Worm (Caenorhabditis elegans) whole organism, L3 larva: ENCODE measurements around the gene rbg-3.

Experiments
- R02D3.7 ChIP-seq: fragments of 150-350 bp; optimal IDR thresholded peaks from 2 replicates; lab custom pipeline; 2014; ENCODE audit warnings: missing biosample characterization, missing genetic modification characterization
- ZK546.5 ChIP-seq: sonication (generic microtip); optimal IDR thresholded peaks from 2 replicates; lab custom pipeline; 2017; ENCODE audit warnings: missing biosample characterization, missing genetic modification characterization
- aly-2 ChIP-seq: fragments of 150-350 bp; optimal IDR thresholded peaks from 2 replicates; lab custom pipeline; 2014; ENCODE audit warnings: missing biosample characterization, missing genetic modification characterization
- ama-1 ChIP-seq: fragments of 150-350 bp; optimal IDR thresholded peaks from 2 replicates; lab custom pipeline; 2018
- ceh-16 ChIP-seq: sonication (generic microtip); optimal IDR thresholded peaks from 2 replicates; lab custom pipeline; 2017; ENCODE audit warnings: missing biosample characterization, missing genetic modification characterization
- ceh-28 ChIP-seq: fragments of 150-350 bp; optimal IDR thresholded peaks from 2 replicates; lab custom pipeline; 2014; ENCODE audit warnings: missing biosample characterization, missing genetic modification reagents, missing genetic modification characterization
- ceh-82 ChIP-seq: fragments of 150-350 bp; optimal IDR thresholded peaks from 2 replicates; lab custom pipeline; 2014; ENCODE audit warnings: missing biosample characterization, missing genetic modification characterization
- ceh-9 ChIP-seq: sonication (generic microtip); optimal IDR thresholded peaks from 2 replicates; lab custom pipeline; 2018; ENCODE audit warnings: missing biosample characterization, missing genetic modification characterization
- daf-12 ChIP-seq: fragments of 150-350 bp; optimal IDR thresholded peaks from 2 replicates; lab custom pipeline; 2014; ENCODE audit warnings: missing biosample characterization, missing genetic modification reagents, missing genetic modification characterization
- egl-27 ChIP-seq: sonication (generic microtip); optimal IDR thresholded peaks from 4 replicates; lab custom pipeline; 2017; ENCODE audit warnings: missing biosample characterization, missing genetic modification reagents, missing genetic modification characterization
- egl-5 ChIP-seq: fragments of 150-350 bp; optimal IDR thresholded peaks from 2 replicates; lab custom pipeline; 2017; ENCODE audit warnings: missing biosample characterization, missing genetic modification reagents, missing genetic modification characterization, inconsistent platforms
- elt-1 ChIP-seq: fragments of 150-350 bp; optimal IDR thresholded peaks from 2 replicates; lab custom pipeline; 2014; ENCODE audit warnings: missing biosample characterization, missing genetic modification characterization
- elt-2 ChIP-seq: sonication (generic microtip); optimal IDR thresholded peaks from 2 replicates; lab custom pipeline; 2016; ENCODE audit warnings: missing genetic modification reagents, mild to moderate bottlenecking, missing genetic modification characterization, missing compliant biosample characterization
- elt-3 ChIP-seq, 3 experiments: fragments of 150-350 bp in 1 of 3; sonication (generic microtip) in 2 of 3; optimal IDR thresholded peaks; 2 replicates in 2 of 3; 4 replicates in 1 of 3; lab custom pipeline; 2014 to 2017; ENCODE audit warnings: missing biosample characterization in 3 of 3, missing genetic modification characterization in 3 of 3
- eor-1 ChIP-seq, 2 experiments: fragments of 150-350 bp; optimal IDR thresholded peaks; 2 replicates each; lab custom pipeline; 2014 to 2018; ENCODE audit warnings: missing biosample characterization in 2 of 2, missing genetic modification characterization in 2 of 2
- fkh-10 ChIP-seq: sonication (generic microtip); optimal IDR thresholded peaks from 2 replicates; lab custom pipeline; 2017; ENCODE audit warnings: missing biosample characterization, missing genetic modification reagents, missing genetic modification characterization
- fkh-2 ChIP-seq: fragments of 150-350 bp; optimal IDR thresholded peaks from 2 replicates; lab custom pipeline; 2014; ENCODE audit warnings: missing biosample characterization, missing genetic modification reagents, missing genetic modification characterization
- fos-1 ChIP-seq: fragments of 150-350 bp; optimal IDR thresholded peaks from 2 replicates; lab custom pipeline; 2014; ENCODE audit warnings: missing biosample characterization, missing genetic modification characterization
- hmg-11 ChIP-seq: sonication (generic microtip); optimal IDR thresholded peaks from 2 replicates; lab custom pipeline; 2016; ENCODE audit warnings: missing genetic modification characterization, missing compliant biosample characterization
- jun-1 ChIP-seq: fragments of 150-350 bp; optimal IDR thresholded peaks from 2 replicates; lab custom pipeline; 2014; ENCODE audit warnings: missing biosample characterization, missing genetic modification reagents, missing genetic modification characterization
- lin-15B ChIP-seq: fragments of 150-350 bp; optimal IDR thresholded peaks from 2 replicates; lab custom pipeline; 2014; ENCODE audit warnings: missing biosample characterization, missing genetic modification characterization
- lin-39 ChIP-seq: fragments of 150-350 bp; optimal IDR thresholded peaks from 2 replicates; lab custom pipeline; 2018; ENCODE audit warnings: missing biosample characterization, missing genetic modification reagents, missing genetic modification characterization
- lsy-12 ChIP-seq: sonication (generic microtip); optimal IDR thresholded peaks from 2 replicates; lab custom pipeline; 2016; ENCODE audit warnings: mild to moderate bottlenecking, missing genetic modification characterization, missing compliant biosample characterization
- mdl-1 ChIP-seq: fragments of 150-350 bp; optimal IDR thresholded peaks from 2 replicates; lab custom pipeline; 2014; ENCODE audit warnings: missing biosample characterization, missing genetic modification characterization
- mml-1 ChIP-seq: fragments of 150-350 bp; sonication (generic microtip); optimal IDR thresholded peaks from 3 replicates; lab custom pipeline; 2014; ENCODE audit warnings: missing biosample characterization, missing genetic modification characterization
- nfya-1 ChIP-seq: sonication (generic microtip); optimal IDR thresholded peaks from 2 replicates; lab custom pipeline; 2017; ENCODE audit warnings: missing genetic modification characterization, mild to moderate bottlenecking, missing compliant biosample characterization, antibody characterized with exemption, moderate library complexity; ENCODE audit not compliant: insufficient read depth
- nhr-11 ChIP-seq: fragments of 150-350 bp; optimal IDR thresholded peaks from 2 replicates; lab custom pipeline; 2014; ENCODE audit warnings: missing biosample characterization, missing genetic modification characterization
- nhr-12 ChIP-seq: fragments of 150-350 bp; optimal IDR thresholded peaks from 2 replicates; lab custom pipeline; 2014; ENCODE audit warnings: missing biosample characterization, missing genetic modification characterization
- nhr-23 ChIP-seq: fragments of 150-350 bp; optimal IDR thresholded peaks from 2 replicates; lab custom pipeline; 2014; ENCODE audit warnings: missing biosample characterization, missing genetic modification reagents, missing genetic modification characterization
- nhr-237 ChIP-seq: fragments of 150-350 bp; optimal IDR thresholded peaks from 2 replicates; lab custom pipeline; 2014; ENCODE audit warnings: missing biosample characterization, missing genetic modification characterization
- nhr-25 ChIP-seq: sonication (generic microtip); optimal IDR thresholded peaks from 2 replicates; lab custom pipeline; 2017; ENCODE audit warnings: missing biosample characterization, missing genetic modification characterization
- nhr-28 ChIP-seq: fragments of 150-350 bp; optimal IDR thresholded peaks from 2 replicates; lab custom pipeline; 2014; ENCODE audit warnings: missing biosample characterization, missing genetic modification characterization
- nhr-43 ChIP-seq: sonication (generic microtip); optimal IDR thresholded peaks from 2 replicates; lab custom pipeline; 2016; ENCODE audit warnings: mild to moderate bottlenecking, missing genetic modification characterization, missing compliant biosample characterization; ENCODE audit not compliant: poor library complexity, severe bottlenecking
- nhr-67 ChIP-seq: fragments of 150-350 bp; optimal IDR thresholded peaks from 2 replicates; lab custom pipeline; 2014; ENCODE audit warnings: missing biosample characterization, missing genetic modification characterization
- nhr-76 ChIP-seq: fragments of 150-350 bp; sonication (generic microtip); optimal IDR thresholded peaks from 5 replicates; lab custom pipeline; 2014; ENCODE audit warnings: missing biosample characterization, missing genetic modification characterization
- nhr-77 ChIP-seq: fragments of 150-350 bp; optimal IDR thresholded peaks from 2 replicates; lab custom pipeline; 2014; ENCODE audit warnings: missing biosample characterization, missing genetic modification characterization
- pha-4 ChIP-seq: fragments of 150-350 bp; optimal IDR thresholded peaks from 2 replicates; lab custom pipeline; 2014; ENCODE audit warnings: missing biosample characterization, missing genetic modification reagents, missing genetic modification characterization
- pqm-1 ChIP-seq: fragments of 150-350 bp; optimal IDR thresholded peaks from 2 replicates; lab custom pipeline; 2017; ENCODE audit warnings: missing biosample characterization, missing genetic modification characterization, inconsistent platforms
- sea-2 ChIP-seq: fragments of 150-350 bp; sonication (generic microtip); optimal IDR thresholded peaks from 4 replicates; lab custom pipeline; 2014; ENCODE audit warnings: missing biosample characterization, missing genetic modification reagents, missing genetic modification characterization
- skn-1 ChIP-seq: fragments of 150-350 bp; optimal IDR thresholded peaks from 2 replicates; lab custom pipeline; 2014; ENCODE audit warnings: missing biosample characterization, missing genetic modification characterization
- snpc-4 ChIP-seq: fragments of 150-350 bp; optimal IDR thresholded peaks from 2 replicates; lab custom pipeline; 2014; ENCODE audit warnings: missing biosample characterization, missing genetic modification characterization
- tbx-2 ChIP-seq: sonication (generic microtip); optimal IDR thresholded peaks from 2 replicates; lab custom pipeline; 2016; ENCODE audit warnings: mild to moderate bottlenecking, missing genetic modification characterization, missing compliant biosample characterization
- unc-39 ChIP-seq: sonication (generic microtip); optimal IDR thresholded peaks from 4 replicates; lab custom pipeline; 2017; ENCODE audit warnings: missing biosample characterization, missing genetic modification characterization
- unc-62 ChIP-seq: fragments of 150-350 bp; sonication (generic microtip); optimal IDR thresholded peaks from 4 replicates; lab custom pipeline; 2014; ENCODE audit warnings: missing biosample characterization, missing genetic modification reagents, missing genetic modification characterization
- zag-1 ChIP-seq: fragments of 150-350 bp; optimal IDR thresholded peaks from 2 replicates; lab custom pipeline; 2014; ENCODE audit warnings: missing biosample characterization, missing genetic modification characterization
- ztf-11 ChIP-seq: fragments of 150-350 bp; optimal IDR thresholded peaks from 2 replicates; lab custom pipeline; 2014; ENCODE audit warnings: missing biosample characterization, missing genetic modification characterization
- ztf-4 ChIP-seq: fragments of 150-350 bp; optimal IDR thresholded peaks from 2 replicates; lab custom pipeline; 2014; ENCODE audit warnings: missing biosample characterization, missing genetic modification characterization

Gene rbg-3

DNA sequence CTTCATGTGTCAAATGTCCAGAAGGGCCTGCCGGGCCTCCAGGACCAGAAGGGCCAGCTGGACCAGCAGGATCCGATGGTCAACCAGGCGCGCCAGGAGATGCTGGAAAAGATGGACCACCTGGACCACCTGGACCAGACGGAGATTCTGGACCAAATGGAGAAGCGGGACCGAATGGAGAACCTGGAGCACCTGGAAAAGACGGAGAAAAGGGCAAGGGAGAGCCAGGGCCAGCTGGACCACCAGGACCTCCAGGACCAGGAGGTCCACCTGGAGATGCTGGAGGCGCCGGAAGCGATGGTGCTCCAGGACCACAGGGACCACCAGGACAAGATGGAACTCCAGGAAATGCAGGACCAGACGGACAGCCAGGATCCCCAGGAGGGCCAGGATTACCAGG lies 5.6 kb upstream of the rbg-3 start:
- TF ChIP-seq mdl-1 (tag; lab: Kevin White, UChicago), result no peak

DNA sequence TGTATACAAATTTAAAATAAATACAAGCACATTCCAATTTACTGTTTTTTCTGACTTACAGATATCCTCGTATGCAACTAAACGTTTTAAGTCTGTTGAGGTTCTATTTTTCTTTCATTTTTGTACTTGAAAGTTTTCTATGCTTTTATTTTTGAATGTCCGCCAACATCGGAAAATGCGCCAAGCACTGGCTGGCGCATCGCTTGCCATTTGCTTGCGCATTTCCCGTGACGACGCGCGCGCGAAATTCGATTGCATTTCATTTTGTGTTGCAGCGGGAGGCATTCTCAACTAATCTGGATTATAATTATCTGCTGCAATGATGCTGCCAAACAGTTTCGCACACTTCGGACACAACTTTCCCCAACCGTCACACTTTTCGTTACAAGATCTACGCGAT lies 2.8 kb downstream of the rbg-3 start, which contains the start of gene fbxl-2:
fbxl-2 (plus strand) TSS at position 278 of the 400 bp plus-strand sequence.
- TF ChIP-seq jun-1 (tag; lab: Kevin White, UChicago) (peak; percentile 89), nhr-43 (tag; lab: Kevin White, UChicago) (peak; percentile 96), unc-39 (tag; lab: Kevin White, UChicago) (no peak), nhr-67 (tag; lab: Kevin White, UChicago) (no peak), ceh-16 (tag; lab: Kevin White, UChicago) (no peak), elt-3 (tag; optimal IDR thresholded peaks at IDR 0.05; lab: Kevin White, UChicago) (peak in 2 of 3 experiments; percentile 60 to 70), hmg-11 (tag; lab: Kevin White, UChicago) (peak; percentile 83), nhr-11 (tag; lab: Kevin White, UChicago) (peak; percentile 71), ceh-82 (tag; lab: Kevin White, UChicago) (peak; percentile 65), mml-1 (tag; lab: Kevin White, UChicago) (no peak), egl-27 (tag; lab: Kevin White, UChicago) (no peak), nhr-28 (tag; lab: Kevin White, UChicago) (no peak), unc-62 (GFP tag; lab: Kevin White, UChicago) (peak; percentile 5), fkh-10 (GFP tag; lab: Kevin White, UChicago) (peak; percentile 47), nhr-77 (tag; lab: Kevin White, UChicago) (peak; percentile 84), eor-1 (tag; optimal IDR thresholded peaks at IDR 0.05; lab: Kevin White, UChicago) (no peak), mdl-1 (tag; lab: Kevin White, UChicago) (no peak), egl-5 (tag; lab: Kevin White, UChicago) (peak; percentile 96), fos-1 (tag; lab: Kevin White, UChicago) (peak; percentile 67), skn-1 (tag; lab: Kevin White, UChicago) (peak; percentile 60), nhr-76 (peak; percentile 13), ceh-28 (tag; lab: Kevin White, UChicago) (peak; percentile 88), sea-2 (no peak), pqm-1 (tag; lab: Kevin White, UChicago) (peak; percentile 47), fkh-2 (no peak), nhr-25 (tag; lab: Kevin White, UChicago) (peak; percentile 99), aly-2 (tag; lab: Kevin White, UChicago) (no peak), ceh-9 (no peak), lsy-12 (tag; lab: Kevin White, UChicago) (peak; percentile 94), nhr-12 (tag; lab: Kevin White, UChicago) (no peak), R02D3.7 (tag; lab: Kevin White, UChicago) (peak; percentile 97), daf-12 (tag; lab: Kevin White, UChicago) (no peak), tbx-2 (tag; lab: Kevin White, UChicago) (peak; percentile 91), ama-1 (lab: Kevin White, UChicago) (peak; percentile 68), elt-2 (tag; lab: Kevin White, UChicago) (peak; percentile 76), zag-1 (no peak), ZK546.5 (peak; percentile 10), ztf-4 (tag; lab: Kevin White, UChicago) (peak; percentile 81), ztf-11 (no peak), nhr-237 (tag; lab: Kevin White, UChicago) (no peak), nhr-23 (tag; lab: Kevin White, UChicago) (peak; percentile 96), lin-15B (tag; lab: Kevin White, UChicago) (peak; percentile 98), nfya-1 (tag; lab: Kevin White, UChicago) (peak; percentile 97), pha-4 (peak; percentile 98), snpc-4 (tag; lab: Kevin White, UChicago) (peak; percentile 91), lin-39 (peak; percentile 99), elt-1 (tag; lab: Kevin White, UChicago) (peak; percentile 65)
